Worm (Caenorhabditis elegans) whole organism, L4 larva: ENCODE measurements around the gene srt-27.

Experiments used
- F10B5.3 ChIP-seq: sonication (generic microtip); optimal IDR thresholded peaks from 2 replicates; lab custom pipeline; 2016; ENCODE audit warnings: mild to moderate bottlenecking, missing genetic modification characterization, missing compliant biosample characterization
- R02D3.7 ChIP-seq: fragments of 150-350 bp; sonication (generic microtip); optimal IDR thresholded peaks from 3 replicates; lab custom pipeline; 2014; ENCODE audit warnings: missing biosample characterization, missing genetic modification characterization
- T20F7.1 ChIP-seq: fragments of 200-800 bp; sonication (Bioruptor generic); optimal IDR thresholded peaks from 2 replicates; lab custom pipeline; 2018; ENCODE audit warnings: mild to moderate bottlenecking, missing genetic modification characterization, missing compliant biosample characterization
- ZK337.2 ChIP-seq: fragments of 200-800 bp; sonication (Bioruptor generic); IDR thresholded peaks from 2 replicates; pipeline ENCODE4 v1.3.6; 2022; ENCODE audit warnings: missing genetic modification reagents, missing genetic modification characterization, missing compliant biosample characterization
- aha-1 ChIP-seq: fragments of 150-350 bp; peaks from one replicate; lab custom pipeline; 2014; ENCODE audit warnings: missing biosample characterization, missing genetic modification characterization
- arid-1 ChIP-seq: fragments of 200-800 bp; sonication (Bioruptor generic); conservative IDR thresholded peaks from 2 replicates; pipeline ENCODE4 v1.3.6; 2022; ENCODE audit warnings: missing genetic modification reagents, missing genetic modification characterization, missing compliant biosample characterization
- ceh-28 ChIP-seq: fragments of 150-350 bp; optimal IDR thresholded peaks from 2 replicates; lab custom pipeline; 2014; ENCODE audit warnings: missing biosample characterization, missing genetic modification reagents, missing genetic modification characterization
- ctbp-1 ChIP-seq: fragments of 200-800 bp; sonication (Bioruptor generic); IDR thresholded peaks from 2 replicates; pipeline ENCODE4 v1.3.6; 2022; ENCODE audit warnings: missing genetic modification reagents, missing genetic modification characterization, missing compliant biosample characterization
- daf-19 ChIP-seq: fragments of 200-800 bp; sonication (Bioruptor generic); conservative IDR thresholded peaks from 2 replicates; pipeline ENCODE4 v1.3.6; 2022; ENCODE audit warnings: missing genetic modification characterization, missing compliant biosample characterization
- dmd-6 ChIP-seq: fragments of 200-800 bp; sonication (Bioruptor generic); IDR thresholded peaks from 2 replicates; pipeline ENCODE4 v1.3.6; 2022; ENCODE audit warnings: missing genetic modification reagents, missing genetic modification characterization, missing compliant biosample characterization
- gei-8 ChIP-seq: fragments of 200-800 bp; sonication (Bioruptor generic); optimal IDR thresholded peaks from 2 replicates; lab custom pipeline; 2018; ENCODE audit warnings: mild to moderate bottlenecking, missing genetic modification characterization, missing compliant biosample characterization
- hif-1 ChIP-seq, 2 experiments: sonication (generic microtip); optimal IDR thresholded peaks; 2 replicates each; lab custom pipeline; 2016 to 2017; ENCODE audit warnings: missing compliant biosample characterization in 2 of 2, missing genetic modification characterization in 2 of 2, missing genetic modification reagents in 2 of 2, missing genotype in 2 of 2, mild to moderate bottlenecking in 1 of 2
- hlh-11 ChIP-seq: fragments of 200-800 bp; sonication (Bioruptor generic); optimal IDR thresholded peaks from 2 replicates; lab custom pipeline; 2018; ENCODE audit warnings: mild to moderate bottlenecking, missing genetic modification characterization, missing compliant biosample characterization
- hlh-30 ChIP-seq: sonication (generic microtip); optimal IDR thresholded peaks from 2 replicates; lab custom pipeline; 2017; ENCODE audit warnings: antibody characterized with exemption, mild to moderate bottlenecking, missing genetic modification characterization, missing compliant biosample characterization; ENCODE audit not compliant: insufficient read depth
- hmg-1.1 ChIP-seq: fragments of 200-800 bp; sonication (Bioruptor generic); IDR thresholded peaks from 2 replicates; pipeline ENCODE4 v1.3.6; 2022; ENCODE audit warnings: missing genetic modification reagents, missing genetic modification characterization, missing compliant biosample characterization
- jun-1 ChIP-seq: fragments of 150-350 bp; optimal IDR thresholded peaks from 2 replicates; lab custom pipeline; 2014; ENCODE audit warnings: missing biosample characterization, missing genetic modification reagents, missing genetic modification characterization
- lim-7 ChIP-seq: fragments of 200-800 bp; sonication (Bioruptor generic); IDR thresholded peaks from 2 replicates; pipeline ENCODE4 v1.3.6; 2022; ENCODE audit warnings: missing genetic modification characterization, missing compliant biosample characterization
- lin-13 ChIP-seq: fragments of 150-350 bp; optimal IDR thresholded peaks from 2 replicates; lab custom pipeline; 2014; ENCODE audit warnings: missing biosample characterization, missing genetic modification reagents, missing genetic modification characterization
- lin-38 ChIP-seq: fragments of 200-800 bp; sonication (Bioruptor generic); IDR thresholded peaks from 2 replicates; pipeline ENCODE4 v1.3.6; 2022; ENCODE audit warnings: missing genetic modification reagents, missing genetic modification characterization, missing compliant biosample characterization
- mep-1 ChIP-seq: fragments of 150-350 bp; sonication (generic microtip); optimal IDR thresholded peaks from 3 replicates; lab custom pipeline; 2014; ENCODE audit warnings: missing biosample characterization, missing genetic modification characterization
- nhr-11 ChIP-seq: fragments of 150-350 bp; optimal IDR thresholded peaks from 2 replicates; lab custom pipeline; 2014; ENCODE audit warnings: missing biosample characterization, missing genetic modification characterization
- nhr-237 ChIP-seq: sonication (generic microtip); optimal IDR thresholded peaks from 2 replicates; lab custom pipeline; 2017; ENCODE audit warnings: missing biosample characterization, missing genetic modification characterization
- nhr-28 ChIP-seq: fragments of 150-350 bp; optimal IDR thresholded peaks from 2 replicates; lab custom pipeline; 2014; ENCODE audit warnings: missing biosample characterization, missing genetic modification characterization
- nhr-6 ChIP-seq: fragments of 150-350 bp; optimal IDR thresholded peaks from 2 replicates; lab custom pipeline; 2014; ENCODE audit warnings: missing biosample characterization, missing genetic modification characterization
- rbr-2 ChIP-seq: sonication (generic microtip); optimal IDR thresholded peaks from 2 replicates; lab custom pipeline; 2016; ENCODE audit warnings: missing genotype, missing genetic modification characterization, missing compliant biosample characterization
- set-16 ChIP-seq: fragments of 200-800 bp; sonication (Bioruptor generic); IDR thresholded peaks from 2 replicates; pipeline ENCODE4 v1.3.6; 2022; ENCODE audit warnings: missing genetic modification reagents, missing genetic modification characterization, missing compliant biosample characterization
- skn-1 ChIP-seq: fragments of 150-350 bp; optimal IDR thresholded peaks from 2 replicates; lab custom pipeline; 2014; ENCODE audit warnings: missing biosample characterization, missing genetic modification characterization
- spr-3 ChIP-seq: fragments of 200-800 bp; sonication (Bioruptor generic); optimal IDR thresholded peaks from 2 replicates; lab custom pipeline; 2018; ENCODE audit warnings: mild to moderate bottlenecking, missing genetic modification characterization, missing compliant biosample characterization
- tag-97 ChIP-seq: fragments of 200-800 bp; sonication (Bioruptor generic); IDR thresholded peaks from 2 replicates; pipeline ENCODE4 v1.3.6; 2022; ENCODE audit warnings: missing genetic modification characterization, missing compliant biosample characterization
- tra-1 ChIP-seq: fragments of 200-800 bp; sonication (Bioruptor generic); IDR thresholded peaks from 2 replicates; pipeline ENCODE4 v1.3.6; 2022; ENCODE audit warnings: missing genetic modification reagents, missing genetic modification characterization, missing compliant biosample characterization
- unc-130 ChIP-seq: sonication (generic microtip); optimal IDR thresholded peaks from 2 replicates; lab custom pipeline; 2016; ENCODE audit warnings: missing genetic modification reagents, missing genetic modification characterization, missing compliant biosample characterization
- unc-62 ChIP-seq, 3 experiments: fragments of 150-350 bp in 1 of 3; sonication (generic microtip); optimal IDR thresholded peaks in 2 of 3; peaks in 1 of 3; 1 replicate in 1 of 3; 2 replicates in 2 of 3; lab custom pipeline; 2014 to 2017; ENCODE audit warnings: missing biosample characterization in 3 of 3, missing genetic modification characterization in 3 of 3, missing genetic modification reagents in 3 of 3, missing genotype in 1 of 3
- zag-1 ChIP-seq: fragments of 150-350 bp; optimal IDR thresholded peaks from 2 replicates; lab custom pipeline; 2014; ENCODE audit warnings: missing biosample characterization, missing genetic modification characterization
- zip-2 ChIP-seq: fragments of 150-350 bp; optimal IDR thresholded peaks from 2 replicates; lab custom pipeline; 2014; ENCODE audit warnings: missing biosample characterization, missing genetic modification characterization
- ztf-7 ChIP-seq: fragments of 150-350 bp; optimal IDR thresholded peaks from 2 replicates; lab custom pipeline; 2014; ENCODE audit warnings: missing biosample characterization, missing genetic modification characterization

The srt-27 gene

DNA sequence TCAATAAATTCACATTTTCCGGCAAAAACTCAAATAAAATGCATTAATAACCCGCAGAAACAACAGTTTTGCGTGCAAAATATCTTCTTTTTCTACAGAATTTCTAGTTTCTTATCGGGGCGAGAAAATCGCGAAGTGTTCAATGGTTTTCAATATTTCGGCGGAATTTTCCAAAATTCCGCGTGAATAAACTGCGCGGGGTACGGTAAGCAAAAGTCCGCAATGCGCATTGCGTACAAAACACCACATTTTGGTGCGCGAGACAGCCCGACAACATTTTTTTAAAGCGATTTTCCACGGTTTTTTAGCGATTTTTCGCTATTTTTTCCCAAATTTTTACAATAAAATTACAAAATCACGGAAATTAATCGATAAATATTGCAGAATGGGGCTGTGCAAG, 26.3 kb downstream of the srt-27 start, which contains the start of gene Y45G12B.2 (continued):
- no peak for TF ChIP-seq lin-13 (GFP tag; lab: Kevin White, UChicago)

- peak; percentile 60 for TF ChIP-seq lin-38 (GFP tag; lab: Robert Waterston, UW)
- TF ChIP-seq, all 104 proteins: peak for 1; not testable (repeated sequence) for 103
Measured at ce11 chrV:2691703-2692102, 29.0 kb downstream of the srt-27 start.

DNA sequence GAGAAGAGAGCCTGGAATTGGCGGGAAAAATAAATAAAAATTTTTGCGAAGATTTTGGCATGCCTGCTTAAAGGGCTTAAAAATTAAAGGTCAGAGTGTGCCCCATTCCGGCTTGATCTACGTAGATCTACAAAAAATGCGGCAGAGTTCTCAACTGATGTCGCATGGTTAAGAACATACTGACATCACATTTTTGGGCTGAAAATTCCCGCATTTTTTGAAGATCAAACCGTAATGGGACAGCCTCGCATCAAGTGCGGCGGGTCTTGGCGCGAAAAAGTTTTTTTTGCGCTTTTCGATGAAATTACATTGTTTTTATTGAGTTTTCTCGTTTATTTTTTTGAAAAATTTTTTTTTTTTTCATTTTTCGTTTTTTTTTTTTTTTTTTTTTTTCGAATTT, 29.7 kb downstream of the srt-27 start:
- TF ChIP-seq skn-1 (tag; lab: Kevin White, UChicago) (no peak), rbr-2 (tag; lab: Kevin White, UChicago) (no peak), R02D3.7 (tag; lab: Kevin White, UChicago) (no peak), nhr-28 (tag; lab: Kevin White, UChicago) (no peak), tag-97 (GFP tag; lab: Robert Waterston, UW) (no peak)

DNA sequence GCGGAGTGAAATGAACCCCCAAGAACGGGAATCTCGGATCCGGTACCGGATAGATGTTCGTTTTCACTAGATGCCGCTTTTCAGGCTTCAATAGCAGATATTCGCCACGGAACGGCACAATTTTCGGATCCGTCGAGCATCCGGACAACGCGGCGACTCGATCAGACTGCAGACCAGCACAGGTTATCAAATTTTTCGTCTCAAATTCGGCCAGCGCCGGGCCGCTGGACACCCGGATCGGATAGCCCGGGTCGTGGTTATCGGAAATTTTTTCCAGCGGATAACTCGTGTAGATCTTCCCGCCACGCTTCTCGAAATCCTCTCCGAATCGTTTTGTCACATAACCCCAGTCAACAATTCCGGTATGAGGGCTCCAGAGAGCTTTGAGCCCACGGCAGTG, 30.2 kb downstream of the srt-27 start:
- TF ChIP-seq set-16 = peak; percentile 59
- no peak for TF ChIP-seq arid-1 (GFP tag; lab: Robert Waterston, UW)
- no peak for TF ChIP-seq gei-8 (GFP tag; lab: Kevin White, UChicago)
- no peak for TF ChIP-seq zag-1 (tag; lab: Kevin White, UChicago)
- no peak for TF ChIP-seq nhr-237

DNA sequence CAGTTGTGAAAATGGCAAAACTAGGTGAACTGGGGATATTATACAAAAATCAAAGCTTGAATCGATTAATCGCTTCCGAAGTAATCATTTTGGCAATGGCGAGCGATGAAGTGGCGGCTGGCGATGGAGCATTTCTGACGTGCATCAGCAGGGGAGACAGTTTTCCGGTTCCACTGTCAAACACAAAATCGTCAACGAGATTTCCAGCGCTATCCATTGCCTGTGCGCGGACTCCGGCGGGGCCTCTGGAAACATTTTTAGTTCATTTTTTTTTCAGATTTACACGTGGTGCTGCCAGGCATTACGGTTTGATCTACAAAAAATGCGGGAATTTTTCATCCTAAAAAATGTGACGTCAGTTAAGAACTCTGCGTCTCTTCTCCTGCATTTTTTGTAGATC, 32.1 kb downstream of the srt-27 start:
- TF ChIP-seq tra-1 (peak; percentile 6; the same call in 1 of the 2 replicates), ZK337.2 (no peak), nhr-6 (tag; lab: Kevin White, UChicago) (no peak)

ce11 chrV:2684227-2684626, 36.4 kb downstream of the srt-27 start:
- TF ChIP-seq lim-7 (no peak), hlh-11 (tag; lab: Kevin White, UChicago) (no peak), aha-1 (tag; lab: Kevin White, UChicago) (peak; percentile 96)
- TF ChIP-seq, all 104 proteins: peak for 1

ce11 chrV:2683497-2683896, 37.2 kb downstream of the srt-27 start:
- TF ChIP-seq dmd-6 (GFP tag; lab: Robert Waterston, UW) = no peak
- peak; percentile 92 for TF ChIP-seq nhr-28 (tag; lab: Kevin White, UChicago)

DNA sequence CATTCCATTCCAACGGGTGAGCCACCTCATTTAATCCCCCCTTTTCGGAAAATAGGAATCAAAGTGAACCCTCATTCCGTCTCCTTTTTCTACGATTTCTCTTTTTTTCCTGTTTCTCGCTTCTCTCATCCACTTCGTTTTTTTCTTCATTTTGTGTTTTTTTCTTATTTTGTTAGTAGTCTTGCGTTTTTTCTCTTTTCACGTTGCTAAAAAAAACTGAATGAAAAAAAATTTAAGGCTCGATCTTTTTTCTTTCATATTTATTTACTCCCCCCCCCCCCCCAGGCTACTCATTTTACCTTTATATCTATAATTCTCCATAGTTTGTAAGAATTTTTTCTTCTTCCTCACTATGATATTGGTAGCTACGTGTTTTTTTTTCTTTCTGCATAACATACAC, 43.0 kb downstream of the srt-27 start:
- peak in 1 of 2 experiments; percentile 94 for TF ChIP-seq unc-62 (GFP tag; optimal IDR thresholded peaks at IDR 0.05 in 1 of 2; lab: Kevin White, UChicago)
- no peak for TF ChIP-seq unc-62 (tag; optimal IDR thresholded peaks at IDR 0.05; lab: Kevin White, UChicago)
- no peak for TF ChIP-seq tra-1
- TF ChIP-seq aha-1 (tag; lab: Kevin White, UChicago) = peak; percentile 30
- no peak for TF ChIP-seq hlh-30 (tag; lab: Kevin White, UChicago)
- TF ChIP-seq hif-1 (tag; optimal IDR thresholded peaks at IDR 0.05; lab: Kevin White, UChicago) = no peak

ce11 chrV:2675692-2676091, 45.0 kb downstream of the srt-27 start:
- TF ChIP-seq zip-2 (tag; lab: Kevin White, UChicago) (no peak), nhr-28 (tag; lab: Kevin White, UChicago) (peak; percentile 37)

- TF ChIP-seq mep-1 (peak; percentile 33), ceh-28 (tag; lab: Kevin White, UChicago) (no peak), ztf-7 (tag; lab: Kevin White, UChicago) (no peak), daf-19 (GFP tag; lab: Robert Waterston, UW) (no peak), T20F7.1 (no peak), set-16 (peak; percentile 48), jun-1 (tag; lab: Kevin White, UChicago) (no peak), nhr-237 (no peak), F10B5.3 (no peak), ctbp-1 (GFP tag; lab: Robert Waterston, UW) (peak; percentile 51; the same call in 1 of the 2 replicates), nhr-11 (tag; lab: Kevin White, UChicago) (no peak), spr-3 (GFP tag; lab: Kevin White, UChicago) (no peak), hmg-1.1 (GFP tag; lab: Robert Waterston, UW) (peak; percentile 55), unc-130 (peak; percentile 34)
Measured at ce11 chrV:2673807-2674206, 46.9 kb downstream of the srt-27 start.
